Fruit fly (Drosophila melanogaster) whole organism, pupa: ENCODE measurements around the gene CG14342.

ENCODE experiments used
- CG10348 ChIP-seq: fragments of 200-800 bp; sonication (Bioruptor generic); IDR thresholded peaks from 2 replicates; pipeline ENCODE4 v1.3.6; 2022; ENCODE audit warnings: missing biosample characterization, missing genetic modification characterization
- CG12605 ChIP-seq: fragments of 200-800 bp; sonication (Bioruptor generic); IDR thresholded peaks from 2 replicates; pipeline ENCODE4 v1.3.6; 2022; ENCODE audit warnings: missing biosample characterization, missing genetic modification characterization
- CG13204 ChIP-seq: fragments of 200-800 bp; sonication (Bioruptor generic); optimal IDR thresholded peaks from 2 replicates; lab custom pipeline; 2018; ENCODE audit warnings: missing biosample characterization, mild to moderate bottlenecking, missing genetic modification characterization, moderate library complexity
- CG14655 ChIP-seq: fragments of 200-800 bp; sonication (Bioruptor generic); optimal IDR thresholded peaks from 3 replicates; lab custom pipeline; 2017; ENCODE audit warnings: mild to moderate bottlenecking, missing biosample characterization, missing genetic modification reagents, missing genetic modification characterization
- CG15710 ChIP-seq: fragments of 200-800 bp; sonication (Bioruptor generic); optimal IDR thresholded peaks from 2 replicates; lab custom pipeline; 2018; ENCODE audit warnings: missing biosample characterization, mild to moderate bottlenecking, missing genetic modification characterization, moderate library complexity
- CG17806 ChIP-seq: fragments of 200-800 bp; sonication (Bioruptor generic); optimal IDR thresholded peaks from 2 replicates; lab custom pipeline; 2018; ENCODE audit warnings: missing biosample characterization, mild to moderate bottlenecking, missing genetic modification characterization, moderate library complexity
- CG32121 ChIP-seq: fragments of 200-800 bp; sonication (Bioruptor generic); IDR thresholded peaks from 2 replicates; pipeline ENCODE4 v1.3.6; 2022; ENCODE audit warnings: missing biosample characterization, missing genetic modification characterization
- CG34367 ChIP-seq: fragments of 200-800 bp; sonication (Bioruptor generic); optimal IDR thresholded peaks from 2 replicates; lab custom pipeline; 2018; ENCODE audit warnings: missing biosample characterization, mild to moderate bottlenecking, missing genetic modification characterization
- CG4496 ChIP-seq: fragments of 200-800 bp; sonication (Bioruptor generic); IDR thresholded peaks from 3 replicates; pipeline ENCODE4 v1.3.6; 2022; ENCODE audit warnings: missing biosample characterization, missing genetic modification characterization
- CG8159 ChIP-seq: fragments of 200-800 bp; sonication (Bioruptor generic); optimal IDR thresholded peaks from 3 replicates; lab custom pipeline; 2018; ENCODE audit warnings: missing biosample characterization, mild to moderate bottlenecking, missing genetic modification characterization, moderate library complexity
- CG8301 ChIP-seq: fragments of 200-800 bp; sonication (Bioruptor generic); optimal IDR thresholded peaks from 2 replicates; lab custom pipeline; 2018; ENCODE audit warnings: missing biosample characterization, mild to moderate bottlenecking, missing genetic modification characterization
- CG9948 ChIP-seq: fragments of 200-800 bp; sonication (Bioruptor generic); optimal IDR thresholded peaks from 2 replicates; lab custom pipeline; 2018; ENCODE audit warnings: missing biosample characterization, mild to moderate bottlenecking, missing genetic modification characterization, moderate library complexity
- D1 ChIP-seq: fragments of 200-800 bp; sonication (Bioruptor generic); optimal IDR thresholded peaks from 2 replicates; lab custom pipeline; 2018; ENCODE audit warnings: missing biosample characterization, mild to moderate bottlenecking, missing genetic modification characterization, moderate library complexity
- EcR ChIP-seq: fragments of 200-800 bp; sonication (Bioruptor generic); optimal IDR thresholded peaks from 3 replicates; lab custom pipeline; 2019; ENCODE audit warnings: missing biosample characterization, missing genetic modification characterization, mild to moderate bottlenecking, moderate library complexity, missing genetic modification reagents
- Ets98B ChIP-seq: fragments of 200-800 bp; sonication (Bioruptor generic); IDR thresholded peaks from 2 replicates; pipeline ENCODE4 v1.3.6; 2022; ENCODE audit warnings: missing biosample characterization, missing genetic modification characterization
- Pif1A ChIP-seq: fragments of 200-800 bp; sonication (Bioruptor generic); optimal IDR thresholded peaks from 3 replicates; lab custom pipeline; 2016; ENCODE audit warnings: missing biosample characterization, missing genetic modification characterization
- Pif1B ChIP-seq: fragments of 200-800 bp; sonication (Bioruptor generic); optimal IDR thresholded peaks from 3 replicates; lab custom pipeline; 2016; ENCODE audit warnings: missing biosample characterization, missing genetic modification characterization
- Snoo ChIP-seq: fragments of 200-800 bp; sonication (Bioruptor generic); optimal IDR thresholded peaks from 3 replicates; lab custom pipeline; 2017; ENCODE audit warnings: missing biosample characterization, mild to moderate bottlenecking, missing genetic modification characterization, inconsistent platforms
- fd96Ca ChIP-seq: fragments of 200-800 bp; sonication (Bioruptor generic); IDR thresholded peaks from 3 replicates; pipeline ENCODE4 v1.3.6; 2022; ENCODE audit warnings: missing biosample characterization, missing genetic modification characterization
- gl ChIP-seq: fragments of 200-800 bp; sonication (Bioruptor generic); optimal IDR thresholded peaks from 2 replicates; lab custom pipeline; 2018; ENCODE audit warnings: missing biosample characterization, mild to moderate bottlenecking, missing genetic modification characterization
- rn ChIP-seq: fragments of 200-800 bp; sonication (Bioruptor generic); IDR thresholded peaks from 2 replicates; pipeline ENCODE4 v1.3.6; 2022; ENCODE audit warnings: missing biosample characterization, missing genetic modification characterization

The CG14342 gene

DNA sequence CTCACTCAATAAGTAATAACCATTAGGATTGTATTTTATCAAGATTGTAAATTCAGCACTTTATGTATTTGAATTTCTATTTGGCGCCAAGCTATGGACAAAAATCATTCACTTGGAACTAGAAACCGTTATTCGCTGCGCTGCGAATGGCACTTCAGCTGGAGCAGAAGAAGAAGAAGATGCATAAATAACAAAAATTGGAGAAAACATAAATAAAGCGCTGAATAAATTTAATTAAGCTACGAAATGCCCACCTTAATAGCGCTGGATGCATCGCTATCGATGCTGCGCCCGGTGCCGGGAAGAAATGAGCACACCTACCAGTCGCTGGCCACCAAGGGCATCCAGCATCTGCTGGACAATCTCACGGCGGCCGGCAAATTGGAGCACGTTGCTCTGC is 39.7 kb upstream of the CG14342 start, which contains the start of gene IntS14:
IntS14 (plus strand) TSS at position 150 of the 400 bp plus-strand sequence.
- TF ChIP-seq rn (GFP tag; lab: Robert Waterston, UW) (no peak), CG12605 (GFP tag; lab: Robert Waterston, UW) (no peak), D1 (tag; lab: Kevin White, UChicago) (no peak), gl (tag; lab: Kevin White, UChicago) (no peak), EcR (no peak), CG13204 (GFP tag; lab: Kevin White, UChicago) (no peak), Pif1A (GFP tag; lab: Kevin White, UChicago) (no peak), CG8301 (tag; lab: Kevin White, UChicago) (no peak), CG17806 (tag; lab: Kevin White, UChicago) (no peak), Pif1B (GFP tag; lab: Kevin White, UChicago) (no peak), CG9948 (tag; lab: Kevin White, UChicago) (no peak), CG34367 (tag; lab: Kevin White, UChicago) (no peak), CG10348 (GFP tag; lab: Robert Waterston, UW) (no peak), CG14655 (GFP tag; lab: Kevin White, UChicago) (no peak), CG4496 (GFP tag; lab: Robert Waterston, UW) (no peak), Snoo (tag; lab: Kevin White, UChicago) (no peak), Ets98B (GFP tag; lab: Robert Waterston, UW) (no peak), CG32121 (no peak)

dm6 chr2L:1166326-1166725 is 37.7 kb upstream of the CG14342 start, which contains the start of gene CG14341:
Gene CG14341 (plus strand): TSS chr2L:1166506.
- TF ChIP-seq CG12605 (GFP tag; lab: Robert Waterston, UW): no peak
- no peak for TF ChIP-seq EcR
- no peak for TF ChIP-seq D1 (tag; lab: Kevin White, UChicago)
- no peak for TF ChIP-seq fd96Ca (GFP tag; lab: Robert Waterston, UW)
- no peak for TF ChIP-seq Pif1A (GFP tag; lab: Kevin White, UChicago)
- TF ChIP-seq CG13204 (GFP tag; lab: Kevin White, UChicago): no peak
- no peak for TF ChIP-seq Snoo (tag; lab: Kevin White, UChicago)
- TF ChIP-seq CG4496 (GFP tag; lab: Robert Waterston, UW): no peak
- no peak for TF ChIP-seq CG34367 (tag; lab: Kevin White, UChicago)

DNA sequence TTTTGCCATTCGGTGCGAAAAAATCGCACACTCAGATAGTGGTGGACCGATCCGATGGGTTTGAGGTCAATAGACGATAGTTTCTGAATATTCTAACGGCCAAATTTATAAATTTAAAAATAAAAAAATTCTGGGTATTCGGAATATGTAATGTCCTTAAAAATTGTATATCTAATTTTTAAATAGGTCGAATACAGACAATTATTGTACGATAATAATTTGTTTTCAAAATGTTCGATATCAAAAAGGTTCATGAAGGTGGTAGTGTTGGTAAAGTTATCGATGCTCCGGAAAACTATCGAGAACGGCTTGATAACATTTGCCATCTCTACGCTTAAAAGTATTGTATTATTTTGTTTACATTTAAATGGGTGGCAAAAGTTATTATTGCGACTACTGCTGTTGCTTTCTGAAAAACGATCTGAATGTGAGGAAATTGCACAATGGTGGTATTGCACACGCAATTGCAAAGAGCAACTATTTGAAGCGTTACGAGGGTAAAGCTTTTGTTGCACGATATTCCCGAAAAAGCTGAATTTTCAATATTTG is 34.1 kb upstream of the CG14342 start, which contains the start of the genes CG31922 and Plap:
CG31922 (plus strand) TSS at position 315 of the 549 bp plus-strand sequence.
Plap (minus strand) TSS at position 499 of the 549 bp plus-strand sequence.
- no peak for TF ChIP-seq gl (tag; lab: Kevin White, UChicago)
- peak; percentile 3 for TF ChIP-seq CG34367 (tag; lab: Kevin White, UChicago)
- no peak for TF ChIP-seq CG8301 (tag; lab: Kevin White, UChicago)
- TF ChIP-seq CG13204 (GFP tag; lab: Kevin White, UChicago): no peak
- TF ChIP-seq CG9948 (tag; lab: Kevin White, UChicago): peak; percentile 22
- peak; percentile 42 for TF ChIP-seq CG17806 (tag; lab: Kevin White, UChicago)
- no peak for TF ChIP-seq rn (GFP tag; lab: Robert Waterston, UW)
- no peak for TF ChIP-seq CG10348 (GFP tag; lab: Robert Waterston, UW)
- TF ChIP-seq CG32121: no peak
- TF ChIP-seq Pif1B (GFP tag; lab: Kevin White, UChicago): no peak
- no peak for TF ChIP-seq CG4496 (GFP tag; lab: Robert Waterston, UW)
- TF ChIP-seq CG14655 (GFP tag; lab: Kevin White, UChicago): no peak
- TF ChIP-seq Pif1A (GFP tag; lab: Kevin White, UChicago): no peak
- peak; percentile 63 for TF ChIP-seq CG15710 (tag; lab: Kevin White, UChicago)
- 0 out of 3 replicates have a peak, but pooled peaks have one; percentile 22 for TF ChIP-seq fd96Ca (GFP tag; lab: Robert Waterston, UW)
- TF ChIP-seq CG12605 (GFP tag; lab: Robert Waterston, UW): no peak
- TF ChIP-seq Snoo (tag; lab: Kevin White, UChicago): peak; percentile 9
- TF ChIP-seq D1 (tag; lab: Kevin White, UChicago): no peak
- peak; percentile 24; the same call in 1 of the 2 replicates for TF ChIP-seq Ets98B (GFP tag; lab: Robert Waterston, UW)
- peak; percentile 99 for TF ChIP-seq EcR
- peak; percentile 42 for TF ChIP-seq CG8159 (tag; lab: Kevin White, UChicago)

- TF ChIP-seq rn (GFP tag; lab: Robert Waterston, UW) (peak; percentile 49; the same call in 1 of the 2 replicates), CG34367 (tag; lab: Kevin White, UChicago) (no peak), Pif1A (GFP tag; lab: Kevin White, UChicago) (no peak), CG32121 (0 out of 2 replicates have a peak, but pooled peaks have one; percentile 16), CG17806 (tag; lab: Kevin White, UChicago) (peak; percentile 63), CG9948 (tag; lab: Kevin White, UChicago) (peak; percentile 59), Snoo (tag; lab: Kevin White, UChicago) (peak; percentile 70), CG4496 (GFP tag; lab: Robert Waterston, UW) (peak; percentile 74), Ets98B (GFP tag; lab: Robert Waterston, UW) (peak; percentile 55), fd96Ca (GFP tag; lab: Robert Waterston, UW) (peak; percentile 26; the same call in 1 of the 3 replicates), EcR (peak; percentile 84), CG8159 (tag; lab: Kevin White, UChicago) (peak; percentile 73), CG15710 (tag; lab: Kevin White, UChicago) (peak; percentile 80), D1 (tag; lab: Kevin White, UChicago) (no peak)
- TF ChIP-seq, all 21 proteins: peak for 11
These were observed 31.3 kb upstream of the CG14342 start, which contains the start of the genes Charon and CG4887 for dm6 chr2L:1172704-1173107. Gene Charon (minus strand): TSS chr2L:1172805. Gene CG4887 (plus strand): TSS chr2L:1173009.

dm6 chr2L:1177522-1177921 is 26.5 kb upstream of the CG14342 start, which contains the start of gene CG4896:
Gene CG4896 (plus strand): TSS chr2L:1177690.
- TF ChIP-seq CG4496 (GFP tag; lab: Robert Waterston, UW): peak; percentile 68
- TF ChIP-seq gl (tag; lab: Kevin White, UChicago): peak; percentile 14
- TF ChIP-seq D1 (tag; lab: Kevin White, UChicago): no peak
- TF ChIP-seq Ets98B (GFP tag; lab: Robert Waterston, UW): peak; percentile 48
- peak; percentile 21 for TF ChIP-seq CG15710 (tag; lab: Kevin White, UChicago)
- no peak for TF ChIP-seq CG32121
- TF ChIP-seq Pif1A (GFP tag; lab: Kevin White, UChicago): no peak
- TF ChIP-seq, all 21 proteins: peak for 4
